Worm (Caenorhabditis elegans): Measurements from ENCODE around the gene C53A5.13.

The C53A5.13 gene

DNA sequence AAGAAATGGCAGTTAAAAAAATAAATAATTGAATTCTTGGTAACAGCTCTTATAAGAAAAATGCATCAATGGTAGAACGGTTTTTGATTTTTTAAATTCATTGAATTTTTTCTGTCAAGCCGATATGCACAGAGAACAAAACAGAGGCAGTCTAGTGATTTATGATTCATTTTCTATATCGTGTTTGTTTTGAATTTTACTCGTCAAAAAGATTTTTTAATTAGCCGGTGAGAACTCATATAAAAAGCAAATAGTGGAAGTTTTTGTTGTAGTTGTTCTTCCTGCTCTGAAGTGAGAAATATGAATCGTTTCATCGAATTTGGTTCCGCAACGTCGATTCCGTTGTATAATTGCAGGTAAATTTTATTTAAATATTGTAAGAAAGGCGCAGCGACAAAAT lies 12.6 kb downstream of the C53A5.13 start, which contains the start of gene srt-32:
Gene srt-32, plus strand, starts transcription at position 301 of the 400 bp plus-strand sequence.
- no peak for TF ChIP-seq ceh-34 (tag; optimal IDR thresholded peaks at IDR 0.05)
- no peak for TF ChIP-seq lin-11 (tag; optimal IDR thresholded peaks at IDR 0.05)
- no peak for TF ChIP-seq C38D4.7 (GFP tag; optimal IDR thresholded peaks at IDR 0.05)
- no peak for TF ChIP-seq sox-2 (GFP tag; IDR thresholded peaks at IDR 0.05)
- TF ChIP-seq ceh-48 (tag; optimal IDR thresholded peaks at IDR 0.05) = no peak
- no peak for TF ChIP-seq dve-1 (tag; optimal IDR thresholded peaks at IDR 0.05)
- no peak for TF ChIP-seq ets-4 (tag; optimal IDR thresholded peaks at IDR 0.05)
- TF ChIP-seq hlh-30 (tag; optimal IDR thresholded peaks at IDR 0.05; ENCODE audit: insufficient read depth) = no peak
- TF ChIP-seq hlh-8 (tag; optimal IDR thresholded peaks at IDR 0.05) = no peak
- TF ChIP-seq ahr-1 (tag; optimal IDR thresholded peaks at IDR 0.05) = no peak
- TF ChIP-seq T23F11.4 (GFP tag; optimal IDR thresholded peaks at IDR 0.05) = no peak
- no peak for TF ChIP-seq ceh-14 (tag; optimal IDR thresholded peaks at IDR 0.05)

ce11 chrV:14562589-14562988 lies 15.9 kb downstream of the C53A5.13 start, which contains the start of gene C53A5.11:
C53A5.11 (plus strand) TSS chrV:14562889.
- TF ChIP-seq ets-4 (tag; optimal IDR thresholded peaks at IDR 0.05) (no peak), pha-4 (tag; optimal IDR thresholded peaks at IDR 0.05) (no peak), unc-42 (tag; optimal IDR thresholded peaks at IDR 0.05) (no peak)

DNA sequence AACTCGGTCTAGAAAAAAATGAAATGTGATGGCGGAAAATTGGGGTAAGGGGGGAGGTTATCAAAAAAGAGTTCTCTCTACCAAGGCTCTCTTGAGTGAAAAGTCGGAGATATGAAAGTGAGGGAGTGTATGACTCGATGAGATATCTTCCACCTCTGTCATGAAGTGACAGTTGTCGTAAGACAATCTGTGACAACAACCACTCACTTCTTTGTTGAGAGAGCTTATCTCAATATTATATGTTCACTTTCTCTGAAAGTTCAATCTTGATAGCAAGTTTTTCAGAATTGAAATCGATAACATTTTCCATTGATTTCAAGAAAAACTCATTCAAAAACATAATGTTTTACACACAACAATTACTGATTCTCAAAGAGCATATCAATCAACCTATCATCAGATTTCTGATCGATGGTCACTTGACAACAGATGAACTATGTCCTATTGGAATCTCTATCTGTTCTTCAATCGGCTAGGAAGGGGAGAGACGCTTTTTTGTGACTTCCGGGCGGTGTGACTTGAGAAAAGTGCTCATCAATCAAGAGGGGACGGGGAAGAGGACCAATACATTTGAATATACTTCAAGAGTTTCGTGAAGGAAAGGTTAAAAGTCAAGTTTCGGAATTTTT lies 30.2 kb downstream of the C53A5.13 start:
- TF ChIP-seq F13H6.1 (tag; optimal IDR thresholded peaks at IDR 0.05) (no peak), unc-55 (GFP tag; optimal IDR thresholded peaks at IDR 0.05) (peak; percentile 42)

DNA sequence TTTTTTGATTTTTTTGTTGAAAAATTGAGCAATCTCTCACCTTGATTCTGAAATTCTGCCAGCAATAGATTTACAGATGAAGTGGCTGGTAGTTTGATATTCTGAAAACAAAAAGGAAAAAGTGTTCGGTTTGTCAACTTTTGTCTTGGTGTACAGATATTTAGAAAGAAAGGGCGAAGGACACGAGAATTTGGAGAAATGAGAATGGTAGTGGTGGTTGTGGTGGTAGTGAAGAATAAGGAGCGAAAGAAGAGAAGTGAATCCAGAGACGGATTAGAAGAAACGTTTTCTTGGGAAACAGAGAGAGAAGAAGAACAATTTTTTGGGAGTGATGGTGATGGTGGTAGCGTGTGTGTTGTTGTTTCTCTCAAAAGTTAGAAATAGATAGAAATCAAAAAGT lies 33.0 kb downstream of the C53A5.13 start, which contains the start of gene gar-3:
Gene gar-3, minus strand, starts transcription at position 101 of the 400 bp plus-strand sequence.
- TF ChIP-seq ahr-1 (tag; optimal IDR thresholded peaks at IDR 0.05) (no peak), ama-1 (optimal IDR thresholded peaks at IDR 0.05) (no peak), ttx-3 (tag; optimal IDR thresholded peaks at IDR 0.05) (no peak), hlh-30 (tag; optimal IDR thresholded peaks at IDR 0.05; ENCODE audit: insufficient read depth) (no peak)

ce11 chrV:14585351-14585750 lies 38.7 kb downstream of the C53A5.13 start, which contains the start of gene Y40H4A.2:
Y40H4A.2 (minus strand) TSS chrV:14585451.
- TF ChIP-seq pros-1 (tag; optimal IDR thresholded peaks at IDR 0.05) (no peak), T23F11.4 (GFP tag; optimal IDR thresholded peaks at IDR 0.05) (no peak), ceh-31 (tag; optimal IDR thresholded peaks at IDR 0.05) (no peak), lim-6 (tag; optimal IDR thresholded peaks at IDR 0.05) (no peak), che-1 (tag; optimal IDR thresholded peaks at IDR 0.05) (no peak), lin-11 (tag; optimal IDR thresholded peaks at IDR 0.05) (no peak), pqm-1 (tag; optimal IDR thresholded peaks at IDR 0.05) (no peak), tbx-2 (tag; optimal IDR thresholded peaks at IDR 0.05) (no peak), fkh-10 (GFP tag; optimal IDR thresholded peaks at IDR 0.05) (no peak), madf-2 (tag; optimal IDR thresholded peaks at IDR 0.05) (no peak)

DNA sequence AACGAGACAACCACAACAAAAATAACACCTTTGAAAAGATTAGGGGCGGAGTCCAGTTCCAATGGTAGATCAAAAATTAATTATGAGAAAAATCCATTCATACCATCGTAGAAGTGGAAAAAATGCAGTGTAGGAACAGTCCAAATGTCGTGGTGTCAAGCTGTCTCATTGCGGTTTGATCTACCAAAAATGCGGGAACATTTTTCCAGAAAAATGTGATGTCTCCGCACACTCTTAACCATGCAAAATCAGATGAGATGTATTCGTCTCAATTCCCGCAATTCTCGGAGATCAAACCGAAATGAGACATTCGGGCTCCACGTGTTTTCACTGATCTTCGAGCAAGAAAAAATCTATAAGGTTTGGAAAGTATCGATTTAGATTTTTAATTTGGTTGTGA lies 47.4 kb downstream of the C53A5.13 start:
- TF ChIP-seq rnt-1 (tag; optimal IDR thresholded peaks at IDR 0.05) (no peak), lim-6 (tag; optimal IDR thresholded peaks at IDR 0.05) (no peak), sox-4 (tag; optimal IDR thresholded peaks at IDR 0.05) (no peak), dmd-4 (tag; optimal IDR thresholded peaks at IDR 0.05; ENCODE audit: borderline replicate concordance) (no peak), ceh-34 (tag; optimal IDR thresholded peaks at IDR 0.05) (no peak), hlh-8 (tag; optimal IDR thresholded peaks at IDR 0.05) (no peak)

DNA sequence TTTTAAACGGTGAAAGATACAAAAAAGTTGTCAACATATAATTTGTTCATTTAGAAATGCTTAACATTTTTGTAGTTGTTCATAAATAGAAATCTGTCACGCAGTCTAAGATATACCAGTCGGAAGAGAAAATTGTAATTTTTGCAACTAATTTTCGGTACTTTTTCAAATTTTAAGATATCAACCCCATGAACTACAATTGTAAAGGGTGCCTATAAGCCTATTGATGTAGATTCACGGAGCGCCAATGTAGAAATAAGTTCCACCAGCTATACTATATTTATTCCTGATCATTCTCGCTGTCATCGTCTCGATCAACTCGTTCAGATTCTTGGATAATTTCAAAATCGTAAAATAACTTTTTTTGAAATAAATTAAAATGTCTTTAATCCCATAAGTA lies 48.3 kb downstream of the C53A5.13 start:
- TF ChIP-seq ama-1 (optimal IDR thresholded peaks at IDR 0.05) (no peak), tbx-7 (tag; optimal IDR thresholded peaks at IDR 0.05) (no peak), F13H6.1 (tag; optimal IDR thresholded peaks at IDR 0.05) (no peak), pax-1 (tag; optimal IDR thresholded peaks at IDR 0.05) (no peak), hlh-15 (tag; optimal IDR thresholded peaks at IDR 0.05) (no peak), fkh-6 (tag; optimal IDR thresholded peaks at IDR 0.05) (no peak), ztf-16 (tag; optimal IDR thresholded peaks at IDR 0.05) (no peak), C38D4.7 (GFP tag; optimal IDR thresholded peaks at IDR 0.05) (no peak), elt-4 (tag; optimal IDR thresholded peaks at IDR 0.05) (no peak)
